Fruit fly (Drosophila melanogaster) whole organism, pupa: ENCODE measurements around the gene CG45045.

Source experiments
- CG10348 ChIP-seq: fragments of 200-800 bp; sonication (Bioruptor generic); IDR thresholded peaks from 2 replicates; pipeline ENCODE4 v1.3.6; 2022; ENCODE audit warnings: missing biosample characterization, missing genetic modification characterization
- CG12605 ChIP-seq: fragments of 200-800 bp; sonication (Bioruptor generic); IDR thresholded peaks from 2 replicates; pipeline ENCODE4 v1.3.6; 2022; ENCODE audit warnings: missing biosample characterization, missing genetic modification characterization
- CG13204 ChIP-seq: fragments of 200-800 bp; sonication (Bioruptor generic); optimal IDR thresholded peaks from 2 replicates; lab custom pipeline; 2018; ENCODE audit warnings: missing biosample characterization, mild to moderate bottlenecking, missing genetic modification characterization, moderate library complexity
- CG14655 ChIP-seq: fragments of 200-800 bp; sonication (Bioruptor generic); optimal IDR thresholded peaks from 3 replicates; lab custom pipeline; 2017; ENCODE audit warnings: mild to moderate bottlenecking, missing biosample characterization, missing genetic modification reagents, missing genetic modification characterization
- CG15710 ChIP-seq: fragments of 200-800 bp; sonication (Bioruptor generic); optimal IDR thresholded peaks from 2 replicates; lab custom pipeline; 2018; ENCODE audit warnings: missing biosample characterization, mild to moderate bottlenecking, missing genetic modification characterization, moderate library complexity
- CG17806 ChIP-seq: fragments of 200-800 bp; sonication (Bioruptor generic); optimal IDR thresholded peaks from 2 replicates; lab custom pipeline; 2018; ENCODE audit warnings: missing biosample characterization, mild to moderate bottlenecking, missing genetic modification characterization, moderate library complexity
- CG32121 ChIP-seq: fragments of 200-800 bp; sonication (Bioruptor generic); IDR thresholded peaks from 2 replicates; pipeline ENCODE4 v1.3.6; 2022; ENCODE audit warnings: missing biosample characterization, missing genetic modification characterization
- CG34367 ChIP-seq: fragments of 200-800 bp; sonication (Bioruptor generic); optimal IDR thresholded peaks from 2 replicates; lab custom pipeline; 2018; ENCODE audit warnings: missing biosample characterization, mild to moderate bottlenecking, missing genetic modification characterization
- CG4496 ChIP-seq: fragments of 200-800 bp; sonication (Bioruptor generic); IDR thresholded peaks from 3 replicates; pipeline ENCODE4 v1.3.6; 2022; ENCODE audit warnings: missing biosample characterization, missing genetic modification characterization
- CG8159 ChIP-seq: fragments of 200-800 bp; sonication (Bioruptor generic); optimal IDR thresholded peaks from 3 replicates; lab custom pipeline; 2018; ENCODE audit warnings: missing biosample characterization, mild to moderate bottlenecking, missing genetic modification characterization, moderate library complexity
- CG8301 ChIP-seq: fragments of 200-800 bp; sonication (Bioruptor generic); optimal IDR thresholded peaks from 2 replicates; lab custom pipeline; 2018; ENCODE audit warnings: missing biosample characterization, mild to moderate bottlenecking, missing genetic modification characterization
- CG9948 ChIP-seq: fragments of 200-800 bp; sonication (Bioruptor generic); optimal IDR thresholded peaks from 2 replicates; lab custom pipeline; 2018; ENCODE audit warnings: missing biosample characterization, mild to moderate bottlenecking, missing genetic modification characterization, moderate library complexity
- D1 ChIP-seq: fragments of 200-800 bp; sonication (Bioruptor generic); optimal IDR thresholded peaks from 2 replicates; lab custom pipeline; 2018; ENCODE audit warnings: missing biosample characterization, mild to moderate bottlenecking, missing genetic modification characterization, moderate library complexity
- EcR ChIP-seq: fragments of 200-800 bp; sonication (Bioruptor generic); optimal IDR thresholded peaks from 3 replicates; lab custom pipeline; 2019; ENCODE audit warnings: missing biosample characterization, missing genetic modification characterization, mild to moderate bottlenecking, moderate library complexity, missing genetic modification reagents
- Ets98B ChIP-seq: fragments of 200-800 bp; sonication (Bioruptor generic); IDR thresholded peaks from 2 replicates; pipeline ENCODE4 v1.3.6; 2022; ENCODE audit warnings: missing biosample characterization, missing genetic modification characterization
- Pif1A ChIP-seq: fragments of 200-800 bp; sonication (Bioruptor generic); optimal IDR thresholded peaks from 3 replicates; lab custom pipeline; 2016; ENCODE audit warnings: missing biosample characterization, missing genetic modification characterization
- Pif1B ChIP-seq: fragments of 200-800 bp; sonication (Bioruptor generic); optimal IDR thresholded peaks from 3 replicates; lab custom pipeline; 2016; ENCODE audit warnings: missing biosample characterization, missing genetic modification characterization
- Snoo ChIP-seq: fragments of 200-800 bp; sonication (Bioruptor generic); optimal IDR thresholded peaks from 3 replicates; lab custom pipeline; 2017; ENCODE audit warnings: missing biosample characterization, mild to moderate bottlenecking, missing genetic modification characterization, inconsistent platforms
- fd96Ca ChIP-seq: fragments of 200-800 bp; sonication (Bioruptor generic); IDR thresholded peaks from 3 replicates; pipeline ENCODE4 v1.3.6; 2022; ENCODE audit warnings: missing biosample characterization, missing genetic modification characterization
- gl ChIP-seq: fragments of 200-800 bp; sonication (Bioruptor generic); optimal IDR thresholded peaks from 2 replicates; lab custom pipeline; 2018; ENCODE audit warnings: missing biosample characterization, mild to moderate bottlenecking, missing genetic modification characterization
- rn ChIP-seq: fragments of 200-800 bp; sonication (Bioruptor generic); IDR thresholded peaks from 2 replicates; pipeline ENCODE4 v1.3.6; 2022; ENCODE audit warnings: missing biosample characterization, missing genetic modification characterization

Gene CG45045

DNA sequence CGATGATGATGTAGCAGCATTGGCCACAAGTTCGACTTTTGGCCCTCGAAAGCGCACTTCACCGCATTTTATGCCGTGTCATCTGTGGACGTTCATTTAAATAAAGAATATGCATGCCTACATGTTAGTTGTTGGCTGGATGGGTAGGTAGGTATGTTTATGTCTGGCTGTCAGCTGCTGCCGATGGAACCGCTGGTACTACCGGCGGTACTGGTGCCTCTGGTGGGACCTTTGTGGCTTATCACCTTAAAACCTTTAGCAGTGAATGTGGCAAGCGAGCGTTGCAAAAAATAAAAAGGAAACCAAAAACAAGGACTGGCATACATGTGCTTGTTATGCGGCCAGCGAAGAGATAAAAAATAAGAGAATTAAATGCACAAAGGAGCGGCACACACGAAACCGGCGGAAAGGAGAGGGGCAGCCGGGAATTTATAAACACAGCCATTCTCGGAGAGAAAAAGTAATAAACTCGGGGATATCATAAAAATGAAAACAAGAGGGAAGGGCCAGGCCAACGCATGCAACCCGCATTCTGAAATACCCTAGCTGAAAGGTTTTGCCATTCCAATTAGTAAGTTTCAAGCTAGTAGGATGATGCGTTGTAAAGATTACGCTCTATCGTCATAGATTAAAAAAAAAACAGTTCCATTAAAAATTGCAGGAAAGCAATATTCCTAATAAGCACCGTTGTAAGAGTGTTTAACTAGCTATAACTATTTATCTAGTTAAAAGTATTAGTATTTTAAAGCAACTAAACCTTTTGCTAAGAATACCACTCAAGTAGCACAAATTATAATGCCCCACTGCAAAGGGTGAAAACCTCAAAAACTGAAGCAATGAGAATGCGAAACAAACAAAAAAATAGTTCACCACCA is 34.8 kb downstream of the CG45045 start:
- no peak for TF ChIP-seq CG10348
- TF ChIP-seq CG8301: peak; percentile 48
- TF ChIP-seq D1 (tag; lab: Kevin White, UChicago): peak; percentile 53
- TF ChIP-seq CG15710 (tag; lab: Kevin White, UChicago): peak; percentile 89
- peak; percentile 26 for TF ChIP-seq EcR (GFP tag; lab: Kevin White, UChicago)
- peak; percentile 62 for TF ChIP-seq Snoo
- TF ChIP-seq CG8159: peak; percentile 88
- TF ChIP-seq Pif1B: peak; percentile 43
- peak; percentile 47 for TF ChIP-seq CG13204 (GFP tag; lab: Kevin White, UChicago)
- TF ChIP-seq CG4496 (GFP tag; lab: Robert Waterston, UW): peak; percentile 47; the same call in 1 of the 3 replicates
- TF ChIP-seq CG17806 (tag; lab: Kevin White, UChicago): peak; percentile 77
- peak; percentile 46; the same call in 1 of the 3 replicates for TF ChIP-seq fd96Ca
- no peak for TF ChIP-seq gl (tag; lab: Kevin White, UChicago)
- peak; percentile 72 for TF ChIP-seq CG14655
- TF ChIP-seq CG34367 (tag; lab: Kevin White, UChicago): peak; percentile 87
- TF ChIP-seq CG9948 (tag; lab: Kevin White, UChicago): peak; percentile 87
- peak; percentile 71 for TF ChIP-seq Pif1A (GFP tag; lab: Kevin White, UChicago)
- TF ChIP-seq Ets98B: no peak; the same call in 1 of the 2 replicates
- TF ChIP-seq CG32121 (GFP tag; lab: Robert Waterston, UW): no peak
- TF ChIP-seq CG12605 (GFP tag; lab: Robert Waterston, UW): no peak
- TF ChIP-seq rn (GFP tag; lab: Robert Waterston, UW): peak; percentile 35; the same call in 1 of the 2 replicates

DNA sequence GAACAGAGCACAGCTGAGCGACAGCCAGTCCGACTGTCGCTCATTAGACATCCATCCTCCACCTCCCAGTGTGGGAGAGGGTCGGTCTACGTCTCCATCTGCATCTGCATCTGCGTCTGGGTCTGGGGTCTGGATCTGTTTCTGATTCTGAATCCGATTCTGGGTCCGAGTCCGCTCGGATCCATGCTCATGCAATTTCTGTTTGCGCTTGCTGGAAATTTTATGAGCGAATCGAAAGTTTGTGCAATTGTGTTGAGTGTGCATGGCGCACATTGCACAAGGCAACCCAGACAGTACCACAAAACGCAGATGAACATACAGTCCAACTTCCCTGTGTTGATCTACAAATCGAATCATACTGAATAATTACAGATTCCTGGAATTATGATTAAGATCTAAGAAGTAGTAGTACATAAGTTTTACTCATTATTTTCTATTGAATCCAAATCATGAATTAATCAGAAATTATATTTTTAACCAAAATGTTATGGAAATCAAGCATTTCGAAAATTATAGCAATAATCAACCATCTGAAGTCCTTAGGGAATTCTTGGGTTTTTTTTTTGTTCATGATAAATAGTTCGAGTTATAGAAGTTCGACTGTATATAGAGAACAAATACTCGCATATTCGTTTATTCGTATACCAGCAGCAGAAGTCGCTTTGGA is 35.8 kb downstream of the CG45045 start:
- TF ChIP-seq CG32121 (GFP tag; lab: Robert Waterston, UW): peak; percentile 93
- TF ChIP-seq EcR (GFP tag; lab: Kevin White, UChicago): no peak
- TF ChIP-seq CG12605 (GFP tag; lab: Robert Waterston, UW): peak; percentile 83
- TF ChIP-seq CG8301: peak; percentile 98
- TF ChIP-seq Ets98B: peak; percentile 86
- peak; percentile 97 for TF ChIP-seq CG9948 (tag; lab: Kevin White, UChicago)
- TF ChIP-seq CG4496 (GFP tag; lab: Robert Waterston, UW): peak; percentile 88
- peak; percentile 90 for TF ChIP-seq CG34367 (tag; lab: Kevin White, UChicago)
- TF ChIP-seq CG14655: peak; percentile 98
- TF ChIP-seq CG17806 (tag; lab: Kevin White, UChicago): peak; percentile 97
- peak; percentile 95 for TF ChIP-seq Pif1B
- peak; percentile 91 for TF ChIP-seq gl (tag; lab: Kevin White, UChicago)
- TF ChIP-seq CG13204 (GFP tag; lab: Kevin White, UChicago): no peak
- peak; percentile 78 for TF ChIP-seq CG10348
- peak; percentile 95 for TF ChIP-seq CG15710 (tag; lab: Kevin White, UChicago)
- TF ChIP-seq CG8159: peak; percentile 98
- peak; percentile 95 for TF ChIP-seq Pif1A (GFP tag; lab: Kevin White, UChicago)
- TF ChIP-seq fd96Ca: peak; percentile 51; the same call in 2 of the 3 replicates
- peak; percentile 89 for TF ChIP-seq Snoo
- peak; percentile 82 for TF ChIP-seq rn (GFP tag; lab: Robert Waterston, UW)
- peak; percentile 94 for TF ChIP-seq D1 (tag; lab: Kevin White, UChicago)

DNA sequence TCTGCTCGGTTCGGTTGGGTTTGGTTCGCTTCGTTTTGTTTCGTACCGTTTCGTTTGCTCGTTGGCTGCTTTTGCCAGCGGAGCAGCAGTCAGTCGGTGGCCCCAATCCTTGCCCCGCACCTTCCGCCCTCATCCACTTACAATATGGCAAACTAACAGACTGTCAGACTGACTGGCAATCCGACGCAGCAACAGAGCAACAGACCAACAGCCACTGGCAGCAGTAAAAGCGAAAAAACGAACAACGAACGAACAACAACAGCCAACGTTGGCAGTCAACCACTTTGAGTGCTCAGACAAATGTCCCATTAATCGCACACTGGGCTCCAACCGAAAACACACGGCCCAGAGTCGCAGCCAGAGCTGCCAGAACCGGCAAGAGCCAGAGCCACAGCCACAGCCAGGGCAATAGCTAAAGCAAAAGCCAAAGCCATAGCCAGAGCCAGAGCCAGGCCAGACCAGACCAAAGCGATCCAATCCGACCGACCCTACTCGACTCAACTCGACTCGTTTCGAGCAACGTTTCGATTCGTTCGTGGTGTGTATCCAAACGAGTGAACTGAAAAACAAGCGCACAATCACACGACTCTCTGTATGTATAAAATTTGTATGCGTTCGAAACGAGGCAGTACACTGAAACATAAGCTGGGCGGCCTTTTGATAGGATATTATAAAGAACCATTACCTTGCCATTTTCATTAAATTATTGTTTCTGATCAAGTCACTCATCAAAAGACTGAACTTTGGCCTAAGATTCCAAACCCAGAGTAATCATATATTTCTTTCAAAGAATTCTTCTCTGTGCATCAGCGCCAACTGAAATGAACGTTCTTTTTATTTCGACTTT is 36.5 kb downstream of the CG45045 start:
- TF ChIP-seq CG8301: peak; percentile 100
- TF ChIP-seq rn (GFP tag; lab: Robert Waterston, UW): peak; percentile 100
- TF ChIP-seq D1 (tag; lab: Kevin White, UChicago): peak; percentile 99
- TF ChIP-seq fd96Ca: peak; percentile 100
- peak; percentile 100 for TF ChIP-seq Snoo
- TF ChIP-seq CG8159: peak; percentile 100
- peak; percentile 85 for TF ChIP-seq EcR (GFP tag; lab: Kevin White, UChicago)
- peak; percentile 98 for TF ChIP-seq CG10348
- peak; percentile 99 for TF ChIP-seq gl (tag; lab: Kevin White, UChicago)
- peak; percentile 100 for TF ChIP-seq Pif1A (GFP tag; lab: Kevin White, UChicago)
- TF ChIP-seq Pif1B: peak; percentile 100
- TF ChIP-seq CG13204 (GFP tag; lab: Kevin White, UChicago): peak; percentile 99
- peak; percentile 99 for TF ChIP-seq CG12605 (GFP tag; lab: Robert Waterston, UW)
- TF ChIP-seq CG14655: peak; percentile 100
- peak; percentile 100 for TF ChIP-seq CG32121 (GFP tag; lab: Robert Waterston, UW)
- peak; percentile 100 for TF ChIP-seq CG34367 (tag; lab: Kevin White, UChicago)
- peak; percentile 100 for TF ChIP-seq CG15710 (tag; lab: Kevin White, UChicago)
- TF ChIP-seq CG17806 (tag; lab: Kevin White, UChicago): peak; percentile 100
- peak; percentile 100 for TF ChIP-seq CG9948 (tag; lab: Kevin White, UChicago)
- peak; percentile 100 for TF ChIP-seq CG4496 (GFP tag; lab: Robert Waterston, UW)
- peak; percentile 100 for TF ChIP-seq Ets98B

DNA sequence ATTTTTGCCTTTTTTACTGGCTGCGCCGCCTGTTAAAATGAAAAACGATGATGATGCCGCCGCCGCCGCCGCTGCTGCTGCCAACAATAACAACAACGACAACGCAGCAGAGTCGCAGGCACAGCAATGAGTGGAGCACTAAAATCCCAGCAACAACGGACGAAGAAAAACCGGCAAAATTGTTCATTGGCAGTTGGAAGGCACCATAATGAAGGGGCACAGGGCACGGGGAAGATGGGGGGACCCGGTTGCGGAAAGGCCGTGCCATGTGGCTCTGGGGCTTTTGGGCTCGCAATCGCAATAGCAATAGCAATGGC is 37.1 kb downstream of the CG45045 start:
- TF ChIP-seq D1 (tag; lab: Kevin White, UChicago) (no peak), CG12605 (GFP tag; lab: Robert Waterston, UW) (no peak), EcR (GFP tag; lab: Kevin White, UChicago) (peak; percentile 66), Ets98B (no peak), CG32121 (GFP tag; lab: Robert Waterston, UW) (no peak), CG8159 (no peak), CG13204 (GFP tag; lab: Kevin White, UChicago) (peak; percentile 98)
